Fruit fly (Drosophila melanogaster) whole organism, embryonic: ENCODE measurements around the gene lobo.

Source experiments
- B-H1 ChIP-seq: fragments of 200-800 bp; sonication (Bioruptor generic); IDR thresholded peaks from 3 replicates; pipeline ENCODE4 v1.3.6; 2022; ENCODE audit warnings: missing biosample characterization, missing genetic modification characterization
- CG11560 ChIP-seq: fragments of 200-800 bp; sonication (Bioruptor generic); IDR thresholded peaks from 3 replicates; pipeline ENCODE4 v1.3.6; 2022; ENCODE audit warnings: missing biosample characterization, missing genetic modification characterization
- CG12299 ChIP-seq: fragments of 200-800 bp; sonication (Bioruptor generic); optimal IDR thresholded peaks from 2 replicates; lab custom pipeline; 2018; ENCODE audit warnings: missing biosample characterization, mild to moderate bottlenecking, missing genetic modification characterization
- CG12391 ChIP-seq: fragments of 200-800 bp; sonication (Bioruptor generic); optimal IDR thresholded peaks from 3 replicates; lab custom pipeline; 2018; ENCODE audit warnings: missing biosample characterization, mild to moderate bottlenecking, missing genetic modification characterization, moderate library complexity
- CG12942 ChIP-seq: fragments of 200-800 bp; sonication (Bioruptor generic); optimal IDR thresholded peaks from 3 replicates; lab custom pipeline; 2016; ENCODE audit warnings: missing biosample characterization, missing genetic modification characterization
- CG13296 ChIP-seq: fragments of 200-800 bp; sonication (Bioruptor generic); optimal IDR thresholded peaks from 3 replicates; lab custom pipeline; 2018; ENCODE audit warnings: missing biosample characterization, mild to moderate bottlenecking, missing genetic modification characterization
- CG13775 ChIP-seq: fragments of 200-800 bp; sonication (Bioruptor generic); optimal IDR thresholded peaks from 3 replicates; lab custom pipeline; 2017; ENCODE audit warnings: missing biosample characterization, mild to moderate bottlenecking, missing genetic modification characterization
- CG2202 ChIP-seq: fragments of 200-800 bp; sonication (Bioruptor generic); optimal IDR thresholded peaks from 2 replicates; lab custom pipeline; 2018; ENCODE audit warnings: missing biosample characterization, mild to moderate bottlenecking, missing genetic modification characterization
- CG2712 ChIP-seq: fragments of 200-800 bp; optimal IDR thresholded peaks from 3 replicates; lab custom pipeline; 2019; ENCODE audit warnings: missing biosample characterization, mild to moderate bottlenecking, missing genetic modification characterization, moderate library complexity
- CG31224 ChIP-seq: fragments of 200-800 bp; sonication (Bioruptor generic); IDR thresholded peaks from 2 replicates; pipeline ENCODE4 v1.3.6; 2022; ENCODE audit warnings: missing biosample characterization, missing genetic modification characterization
- CG31441 ChIP-seq: fragments of 200-800 bp; sonication (Bioruptor generic); IDR thresholded peaks from 2 replicates; pipeline ENCODE4 v1.3.6; 2022; ENCODE audit warnings: missing biosample characterization, missing genetic modification characterization
- CG3726 ChIP-seq: fragments of 200-800 bp; sonication (Bioruptor generic); IDR thresholded peaks from 3 replicates; pipeline ENCODE4, ENCODE4 v1.3.6; 2022; ENCODE audit warnings: missing biosample characterization, missing genetic modification characterization
- CG5953 ChIP-seq: fragments of 200-800 bp; sonication (Bioruptor generic); IDR thresholded peaks from 2 replicates; pipeline ENCODE4 v1.3.6; 2022; ENCODE audit warnings: missing biosample characterization, missing genetic modification characterization
- CG8089 ChIP-seq: fragments of 200-800 bp; sonication (Bioruptor generic); optimal IDR thresholded peaks from 3 replicates; lab custom pipeline; 2016; ENCODE audit warnings: missing biosample characterization, missing genetic modification characterization
- CG8478 ChIP-seq: fragments of >200 bp; optimal IDR thresholded peaks from 2 replicates; lab custom pipeline; 2018
- CG8924 ChIP-seq: fragments of 200-800 bp; optimal IDR thresholded peaks from 3 replicates; lab custom pipeline; 2019; ENCODE audit warnings: missing biosample characterization, mild to moderate bottlenecking, missing genetic modification characterization, moderate library complexity
- CG9215 ChIP-seq: fragments of 200-800 bp; sonication (Bioruptor generic); IDR thresholded peaks from 2 replicates; pipeline ENCODE4 v1.3.6; 2022; ENCODE audit warnings: missing biosample characterization, missing genetic modification characterization
- CG9437 ChIP-seq: fragments of 200-800 bp; sonication (Bioruptor generic); optimal IDR thresholded peaks from 2 replicates; lab custom pipeline; 2018; ENCODE audit warnings: missing biosample characterization, mild to moderate bottlenecking, missing genetic modification characterization
- CG9817 ChIP-seq: fragments of 200-800 bp; sonication (Bioruptor generic); optimal IDR thresholded peaks from 2 replicates; lab custom pipeline; 2018; ENCODE audit warnings: missing biosample characterization, mild to moderate bottlenecking, missing genetic modification characterization, moderate library complexity
- Fer2 ChIP-seq: fragments of 200-800 bp; sonication (Bioruptor generic); optimal IDR thresholded peaks from 2 replicates; lab custom pipeline; 2018; ENCODE audit warnings: missing biosample characterization, mild to moderate bottlenecking, missing genetic modification characterization, moderate library complexity
- Fer3 ChIP-seq: fragments of 200-800 bp; sonication (Bioruptor generic); optimal IDR thresholded peaks from 2 replicates; lab custom pipeline; 2018; ENCODE audit warnings: missing biosample characterization, mild to moderate bottlenecking, missing genetic modification characterization, moderate library complexity
- Opbp ChIP-seq: fragments of 200-800 bp; sonication (Bioruptor generic); IDR thresholded peaks from 3 replicates; pipeline ENCODE4 v1.3.6; 2022; ENCODE audit warnings: missing biosample characterization, missing genetic modification characterization; ENCODE audit not compliant: partially characterized antibody
- Optix ChIP-seq: fragments of 200-800 bp; sonication (Bioruptor generic); IDR thresholded peaks from 3 replicates; pipeline ENCODE4 v1.3.6; 2022; ENCODE audit warnings: missing biosample characterization, missing genetic modification characterization
- Scr ChIP-seq: fragments of 200-800 bp; sonication (Bioruptor generic); IDR thresholded peaks from 2 replicates; pipeline ENCODE4 v1.3.6; 2022; ENCODE audit warnings: missing biosample characterization, missing genetic modification characterization; ENCODE audit not compliant: partially characterized antibody
- Sox100B ChIP-seq: fragments of 200-800 bp; sonication (Bioruptor generic); optimal IDR thresholded peaks from 3 replicates; lab custom pipeline; 2018; ENCODE audit warnings: missing biosample characterization, mild to moderate bottlenecking, missing genetic modification characterization
- Xbp1 ChIP-seq: fragments of 200-800 bp; sonication (Bioruptor generic); optimal IDR thresholded peaks from 3 replicates; lab custom pipeline; 2016; ENCODE audit warnings: missing biosample characterization, mild to moderate bottlenecking, missing genetic modification characterization
- bowl ChIP-seq: fragments of 200-800 bp; sonication (Bioruptor generic); IDR thresholded peaks from 2 replicates; pipeline ENCODE4 v1.3.6; 2022; ENCODE audit warnings: missing biosample characterization, missing genetic modification characterization
- br ChIP-seq: fragments of >200 bp; optimal IDR thresholded peaks from 2 replicates; lab custom pipeline; 2017
- cas ChIP-seq: fragments of 200-800 bp; sonication (Bioruptor generic); IDR thresholded peaks from 2 replicates; pipeline ENCODE4 v1.3.6; 2022; ENCODE audit warnings: missing biosample characterization, missing genetic modification characterization
- caup ChIP-seq: fragments of 200-800 bp; sonication (Bioruptor generic); optimal IDR thresholded peaks from 3 replicates; lab custom pipeline; 2017; ENCODE audit warnings: missing biosample characterization, mild to moderate bottlenecking, missing genetic modification characterization, moderate library complexity; ENCODE audit not compliant: severe bottlenecking
- chm ChIP-seq: fragments of 200-800 bp; sonication (Bioruptor generic); IDR thresholded peaks from 2 replicates; pipeline ENCODE4 v1.3.6; 2022; ENCODE audit warnings: missing biosample characterization, missing genetic modification characterization
- crol ChIP-seq: fragments of 200-800 bp; sonication (Bioruptor generic); IDR thresholded peaks from 2 replicates; pipeline ENCODE4 v1.3.6; 2022; ENCODE audit warnings: missing biosample characterization, missing genetic modification characterization
- disco-r ChIP-seq: fragments of 200-800 bp; sonication (Bioruptor generic); optimal IDR thresholded peaks from 2 replicates; lab custom pipeline; 2016; ENCODE audit warnings: missing biosample characterization, missing genetic modification characterization
- ewg ChIP-seq: fragments of 200-800 bp; sonication (Bioruptor generic); optimal IDR thresholded peaks from 3 replicates; lab custom pipeline; 2017; ENCODE audit warnings: mild to moderate bottlenecking, missing biosample characterization, missing genetic modification reagents, missing genetic modification characterization
- fu2 ChIP-seq: fragments of 200-800 bp; sonication (Bioruptor generic); optimal IDR thresholded peaks from 2 replicates; lab custom pipeline; 2016; ENCODE audit warnings: missing biosample characterization, missing genetic modification characterization
- gem ChIP-seq: fragments of 200-800 bp; sonication (Bioruptor generic); optimal IDR thresholded peaks from 2 replicates; lab custom pipeline; 2019; ENCODE audit warnings: missing biosample characterization, mild to moderate bottlenecking, missing genetic modification characterization, moderate library complexity
- gt ChIP-seq: fragments of 200-800 bp; sonication (Bioruptor generic); IDR thresholded peaks from 2 replicates; pipeline ENCODE4 v1.3.6; 2022; ENCODE audit warnings: missing biosample characterization, missing genetic modification characterization
- pzg ChIP-seq: fragments of 200-800 bp; sonication (Bioruptor generic); optimal IDR thresholded peaks from 3 replicates; lab custom pipeline; 2018; ENCODE audit warnings: missing biosample characterization, mild to moderate bottlenecking, missing genetic modification characterization, moderate library complexity
- rib ChIP-seq: fragments of 200-800 bp; sonication (Bioruptor generic); IDR thresholded peaks from 2 replicates; pipeline ENCODE4 v1.3.6; 2022; ENCODE audit warnings: missing biosample characterization, missing genetic modification characterization
- schlank ChIP-seq: fragments of 200-800 bp; sonication (Bioruptor generic); optimal IDR thresholded peaks from 2 replicates; lab custom pipeline; 2018; ENCODE audit warnings: missing biosample characterization, mild to moderate bottlenecking, missing genetic modification characterization
- sima ChIP-seq: fragments of 200-800 bp; sonication (Bioruptor generic); optimal IDR thresholded peaks from 2 replicates; lab custom pipeline; 2016; ENCODE audit warnings: missing biosample characterization, missing genetic modification characterization
- slou ChIP-seq: fragments of 200-800 bp; sonication (Bioruptor generic); optimal IDR thresholded peaks from 3 replicates; lab custom pipeline; 2016; ENCODE audit warnings: missing biosample characterization, missing genetic modification characterization
- so ChIP-seq: fragments of 200-800 bp; sonication (Bioruptor generic); IDR thresholded peaks from 3 replicates; pipeline ENCODE4 v1.3.6; 2022; ENCODE audit warnings: missing biosample characterization, missing genetic modification characterization
- sqz ChIP-seq: fragments of 200-800 bp; sonication (Bioruptor generic); optimal IDR thresholded peaks from 3 replicates; lab custom pipeline; 2018; ENCODE audit warnings: missing biosample characterization, mild to moderate bottlenecking, missing genetic modification characterization
- stc ChIP-seq: fragments of 200-800 bp; sonication (Bioruptor generic); IDR thresholded peaks from 2 replicates; pipeline ENCODE4 v1.3.6; 2022; ENCODE audit warnings: missing biosample characterization, missing genetic modification characterization
- stwl ChIP-seq: fragments of 200-800 bp; sonication (Bioruptor generic); optimal IDR thresholded peaks from 3 replicates; lab custom pipeline; 2018; ENCODE audit warnings: missing biosample characterization, mild to moderate bottlenecking, missing genetic modification characterization, moderate library complexity
- tin ChIP-seq: fragments of 200-800 bp; sonication (Bioruptor generic); optimal IDR thresholded peaks from 3 replicates; lab custom pipeline; 2016; ENCODE audit warnings: missing biosample characterization, missing genetic modification characterization
- ttk ChIP-seq: fragments of 200-800 bp; sonication (Bioruptor generic); IDR thresholded peaks from 2 replicates; pipeline ENCODE4 v2.1.2; 2022; ENCODE audit warnings: missing biosample characterization, missing genetic modification characterization
- tup ChIP-seq: fragments of 200-800 bp; sonication (Bioruptor generic); optimal IDR thresholded peaks from 2 replicates; lab custom pipeline; 2016; ENCODE audit warnings: missing biosample characterization, mild to moderate bottlenecking, missing genetic modification characterization, moderate library complexity
- wek ChIP-seq: fragments of 200-800 bp; sonication (Bioruptor generic); optimal IDR thresholded peaks from 3 replicates; lab custom pipeline; 2018; ENCODE audit warnings: missing biosample characterization, mild to moderate bottlenecking, missing genetic modification characterization, moderate library complexity
- wor ChIP-seq: fragments of 200-800 bp; sonication (Bioruptor generic); IDR thresholded peaks from 2 replicates; pipeline ENCODE4 v1.3.6; 2022; ENCODE audit warnings: missing biosample characterization, missing genetic modification characterization

The lobo gene

dm6 chr3R:25168259-25168972 lies 25.2 kb downstream of the lobo start (continued):
- TF ChIP-seq slou (GFP tag; lab: Kevin White, UChicago) (no peak), Fer3 (peak; percentile 29), caup (no peak), gt (no peak), rib (GFP tag; lab: Robert Waterston, UW) (no peak), CG12942 (GFP tag; lab: Kevin White, UChicago) (no peak), disco-r (no peak), CG13296 (GFP tag; lab: Kevin White, UChicago) (peak; percentile 11), CG13775 (GFP tag; lab: Kevin White, UChicago) (peak; percentile 43), CG12299 (tag; lab: Kevin White, UChicago) (no peak), wek (GFP tag; lab: Kevin White, UChicago) (no peak), sima (GFP tag; lab: Kevin White, UChicago) (no peak), CG5953 (no peak), CG3726 (GFP tag; lab: Robert Waterston, UW) (no peak), Scr (GFP tag; lab: Robert Waterston, UW) (no peak), CG31441 (GFP tag; lab: Robert Waterston, UW) (peak; percentile 51; the same call in 1 of the 2 replicates), ewg (GFP tag; lab: Kevin White, UChicago) (no peak), stwl (tag; lab: Kevin White, UChicago) (no peak), wor (GFP tag; lab: Robert Waterston, UW) (no peak), B-H1 (GFP tag; lab: Robert Waterston, UW) (no peak; the same call in 2 of the 3 replicates), so (no peak), CG31224 (GFP tag; lab: Robert Waterston, UW) (0 out of 2 replicates have a peak, but pooled peaks have one; percentile 28), Fer2 (no peak), stc (GFP tag; lab: Robert Waterston, UW) (0 out of 2 replicates have a peak, but pooled peaks have one; percentile 20), CG11560 (no peak), CG2712 (tag; lab: Kevin White, UChicago) (peak; percentile 60), CG8478 (lab: Kevin White, UChicago) (no peak), Optix (no peak), sqz (GFP tag; lab: Kevin White, UChicago) (no peak), cas (GFP tag; lab: Robert Waterston, UW) (no peak), CG8089 (GFP tag; lab: Kevin White, UChicago) (no peak), CG9437 (GFP tag; lab: Kevin White, UChicago) (peak; percentile 4), schlank (tag; lab: Kevin White, UChicago) (peak; percentile 16), Xbp1 (GFP tag; lab: Kevin White, UChicago) (peak; percentile 42), tin (GFP tag; lab: Kevin White, UChicago) (peak; percentile 22), CG12391 (tag; lab: Kevin White, UChicago) (peak; percentile 40), CG9817 (tag; lab: Kevin White, UChicago) (peak; percentile 5), fu2 (GFP tag; lab: Kevin White, UChicago) (no peak), crol (GFP tag; lab: Robert Waterston, UW) (0 out of 2 replicates have a peak, but pooled peaks have one; percentile 1), Sox100B (peak; percentile 48), CG8924 (tag; lab: Kevin White, UChicago) (peak; percentile 37), bowl (GFP tag; lab: Robert Waterston, UW) (no peak), gem (tag; lab: Kevin White, UChicago) (peak; percentile 69), br (no peak), pzg (GFP tag; lab: Kevin White, UChicago) (no peak), CG2202 (no peak), Opbp (no peak), CG9215 (GFP tag; lab: Robert Waterston, UW) (peak; percentile 50), chm (GFP tag; lab: Robert Waterston, UW) (no peak), ttk (GFP tag; lab: Robert Waterston, UW) (peak; percentile 35; the same call in 1 of the 2 replicates), tup (no peak)
